Worm (Caenorhabditis elegans) whole organism, L1 larva: ENCODE measurements around the gene ZC190.5.

Source experiments
- C04F5.9 ChIP-seq: sonication (generic microtip); optimal IDR thresholded peaks from 2 replicates; lab custom pipeline; 2016; ENCODE audit warnings: missing genetic modification characterization, missing compliant biosample characterization
- C16A3.4 ChIP-seq: fragments of 150-350 bp; optimal IDR thresholded peaks from 2 replicates; lab custom pipeline; 2014; ENCODE audit warnings: missing biosample characterization, missing genetic modification characterization
- aly-2 ChIP-seq: fragments of 150-350 bp; optimal IDR thresholded peaks from 2 replicates; lab custom pipeline; 2014; ENCODE audit warnings: missing biosample characterization, missing genetic modification characterization
- ama-1 ChIP-seq: fragments of 150-350 bp; optimal IDR thresholded peaks from 2 replicates; lab custom pipeline; 2014
- ceh-63 ChIP-seq: fragments of 200-800 bp; sonication (Bioruptor generic); optimal IDR thresholded peaks from 2 replicates; lab custom pipeline; 2018; ENCODE audit warnings: mild to moderate bottlenecking, missing genetic modification characterization, missing compliant biosample characterization
- ceh-88 ChIP-seq: fragments of 200-800 bp; sonication (Bioruptor generic); IDR thresholded peaks from 2 replicates; pipeline ENCODE4 v1.3.6; 2022; ENCODE audit warnings: missing genetic modification characterization, missing compliant biosample characterization
- efl-1 ChIP-seq, 4 experiments: fragments of 150-350 bp; optimal IDR thresholded peaks in 3 of 4; peaks in 1 of 4; 1 replicate in 1 of 4; 2 replicates in 3 of 4; lab custom pipeline; 2014; ENCODE audit warnings: missing biosample characterization in 2 of 4, missing genetic modification characterization in 2 of 4, missing genetic modification reagents in 2 of 4
- egl-13 ChIP-seq: sonication (generic microtip); optimal IDR thresholded peaks from 2 replicates; lab custom pipeline; 2016; ENCODE audit warnings: missing genotype, missing genetic modification reagents, missing genetic modification characterization, missing compliant biosample characterization
- egl-27 ChIP-seq, 2 experiments: fragments of 150-350 bp in 1 of 2; sonication (generic microtip); optimal IDR thresholded peaks; 3 replicates each; lab custom pipeline; 2017 to 2018; ENCODE audit warnings: missing biosample characterization in 2 of 2, missing genetic modification characterization in 2 of 2, missing genetic modification reagents in 2 of 2
- elt-3 ChIP-seq, 6 experiments: fragments of 150-350 bp in 1 of 6; sonication (generic microtip); optimal IDR thresholded peaks; 2 replicates each; lab custom pipeline; 2017 to 2018; ENCODE audit warnings: missing biosample characterization in 6 of 6, missing genetic modification characterization in 6 of 6, inconsistent platforms in 1 of 6
- ets-5 ChIP-seq: fragments of 200-800 bp; sonication (Bioruptor generic); IDR thresholded peaks from 2 replicates; pipeline ENCODE4 v1.3.6; 2022; ENCODE audit warnings: missing genetic modification characterization, missing compliant biosample characterization
- fkh-10 ChIP-seq: sonication (generic microtip); optimal IDR thresholded peaks from 2 replicates; lab custom pipeline; 2017; ENCODE audit warnings: missing biosample characterization, missing genetic modification reagents, missing genetic modification characterization
- fkh-8 ChIP-seq: sonication (generic microtip); optimal IDR thresholded peaks from 2 replicates; lab custom pipeline; 2016; ENCODE audit warnings: mild to moderate bottlenecking, missing genetic modification characterization, missing compliant biosample characterization
- grh-1 ChIP-seq: fragments of 200-800 bp; sonication (Bioruptor generic); IDR thresholded peaks from 2 replicates; pipeline ENCODE4 v1.3.6; 2022; ENCODE audit warnings: missing genetic modification reagents, missing genetic modification characterization, missing compliant biosample characterization
- hlh-4 ChIP-seq: sonication (generic microtip); optimal IDR thresholded peaks from 2 replicates; lab custom pipeline; 2016; ENCODE audit warnings: mild to moderate bottlenecking, missing genetic modification characterization, missing compliant biosample characterization
- isw-1 ChIP-seq: fragments of 200-800 bp; sonication (Bioruptor generic); IDR thresholded peaks from 2 replicates; pipeline ENCODE4 v1.3.6; 2022; ENCODE audit warnings: missing genetic modification characterization, missing compliant biosample characterization
- jun-1 ChIP-seq: fragments of 150-350 bp; optimal IDR thresholded peaks from 2 replicates; lab custom pipeline; 2014; ENCODE audit warnings: missing biosample characterization, missing genetic modification reagents, missing genetic modification characterization
- lin-13 ChIP-seq: fragments of 150-350 bp; optimal IDR thresholded peaks from 2 replicates; lab custom pipeline; 2014; ENCODE audit warnings: missing biosample characterization, missing genetic modification reagents, missing genetic modification characterization
- lin-15B ChIP-seq: fragments of 150-350 bp; sonication (generic microtip); optimal IDR thresholded peaks from 3 replicates; lab custom pipeline; 2014; ENCODE audit warnings: missing biosample characterization, missing genetic modification characterization
- lin-35 ChIP-seq, 2 experiments: fragments of 150-350 bp; optimal IDR thresholded peaks; 2 replicates each; lab custom pipeline; 2014; ENCODE audit warnings: missing biosample characterization in 2 of 2, missing genetic modification characterization in 2 of 2, missing genetic modification reagents in 2 of 2
- lin-39 ChIP-seq: fragments of 150-350 bp; optimal IDR thresholded peaks from 2 replicates; lab custom pipeline; 2014; ENCODE audit warnings: missing biosample characterization, missing genetic modification reagents, missing genetic modification characterization
- lir-3 ChIP-seq: sonication (generic microtip); optimal IDR thresholded peaks from 2 replicates; lab custom pipeline; 2016; ENCODE audit warnings: mild to moderate bottlenecking, missing genetic modification characterization, moderate library complexity, missing compliant biosample characterization; ENCODE audit not compliant: poor library complexity
- lsy-2 ChIP-seq, 2 experiments: fragments of 150-350 bp; optimal IDR thresholded peaks; 2 replicates each; lab custom pipeline; 2014; ENCODE audit warnings: missing biosample characterization in 2 of 2, missing genetic modification characterization in 2 of 2
- mab-9 ChIP-seq: fragments of 200-800 bp; sonication (Bioruptor generic); IDR thresholded peaks from 2 replicates; pipeline ENCODE4 v1.3.6; 2022; ENCODE audit warnings: missing genetic modification reagents, missing genetic modification characterization, missing compliant biosample characterization
- mef-2 ChIP-seq: fragments of 150-350 bp; optimal IDR thresholded peaks from 2 replicates; lab custom pipeline; 2014; ENCODE audit warnings: missing biosample characterization, missing genetic modification characterization
- mep-1 ChIP-seq: fragments of 150-350 bp; optimal IDR thresholded peaks from 2 replicates; lab custom pipeline; 2014; ENCODE audit warnings: missing biosample characterization, missing genetic modification characterization
- nhr-12 ChIP-seq: sonication (generic microtip); optimal IDR thresholded peaks from 2 replicates; lab custom pipeline; 2017; ENCODE audit warnings: missing biosample characterization, missing genetic modification characterization
- nhr-20 ChIP-seq: sonication (generic microtip); optimal IDR thresholded peaks from 2 replicates; lab custom pipeline; 2016; ENCODE audit warnings: mild to moderate bottlenecking, missing genetic modification characterization, missing compliant biosample characterization
- nhr-237 ChIP-seq: fragments of 150-350 bp; optimal IDR thresholded peaks from 2 replicates; lab custom pipeline; 2014; ENCODE audit warnings: missing biosample characterization, missing genetic modification characterization
- nhr-71 ChIP-seq: sonication (generic microtip); optimal IDR thresholded peaks from 2 replicates; lab custom pipeline; 2016; ENCODE audit warnings: mild to moderate bottlenecking, missing genetic modification characterization, moderate library complexity, missing compliant biosample characterization
- nhr-77 ChIP-seq: fragments of 150-350 bp; optimal IDR thresholded peaks from 2 replicates; lab custom pipeline; 2014; ENCODE audit warnings: missing biosample characterization, missing genetic modification characterization
- nhr-84 ChIP-seq: sonication (generic microtip); optimal IDR thresholded peaks from 2 replicates; lab custom pipeline; 2017; ENCODE audit warnings: missing biosample characterization, missing genetic modification characterization
- nhr-85 ChIP-seq: sonication (generic microtip); peaks from one replicate; lab custom pipeline; 2016; ENCODE audit warnings: missing genetic modification characterization, inconsistent platforms, missing compliant biosample characterization
- pqm-1 ChIP-seq: sonication (generic microtip); optimal IDR thresholded peaks from 3 replicates; lab custom pipeline; 2017; ENCODE audit warnings: missing biosample characterization, missing genetic modification characterization
- skn-1 ChIP-seq: fragments of 150-350 bp; optimal IDR thresholded peaks from 2 replicates; lab custom pipeline; 2014; ENCODE audit warnings: missing biosample characterization, missing genetic modification characterization
- sup-37 ChIP-seq: fragments of 200-800 bp; sonication (Bioruptor generic); optimal IDR thresholded peaks from 2 replicates; lab custom pipeline; 2018; ENCODE audit warnings: mild to moderate bottlenecking, missing genetic modification characterization, missing compliant biosample characterization
- swsn-7 ChIP-seq: sonication (generic microtip); optimal IDR thresholded peaks from 2 replicates; lab custom pipeline; 2016; ENCODE audit warnings: missing genetic modification characterization, missing compliant biosample characterization
- tbx-2 ChIP-seq: sonication (generic microtip); optimal IDR thresholded peaks from 2 replicates; lab custom pipeline; 2016; ENCODE audit warnings: missing genetic modification characterization, missing compliant biosample characterization
- tlp-1 ChIP-seq: fragments of 150-350 bp; optimal IDR thresholded peaks from 2 replicates; lab custom pipeline; 2014; ENCODE audit warnings: missing biosample characterization, missing genetic modification characterization
- unc-130 ChIP-seq: fragments of 150-350 bp; optimal IDR thresholded peaks from 2 replicates; lab custom pipeline; 2017; ENCODE audit warnings: missing biosample characterization, missing genetic modification characterization, inconsistent platforms
- unc-30 ChIP-seq: sonication (generic microtip); optimal IDR thresholded peaks from 2 replicates; lab custom pipeline; 2017; ENCODE audit warnings: missing biosample characterization, missing genetic modification characterization
- unc-98 ChIP-seq: fragments of 200-800 bp; sonication (Bioruptor generic); IDR thresholded peaks from 2 replicates; pipeline ENCODE4 v1.3.6; 2022; ENCODE audit warnings: missing genetic modification characterization, missing compliant biosample characterization
- xbp-1 ChIP-seq: sonication (generic microtip); optimal IDR thresholded peaks from 2 replicates; lab custom pipeline; 2016; ENCODE audit warnings: missing genetic modification characterization, missing compliant biosample characterization
- ztf-11 ChIP-seq, 2 experiments: sonication (generic microtip); optimal IDR thresholded peaks; 2 replicates each; lab custom pipeline; 2016 to 2017; ENCODE audit warnings: missing genetic modification characterization in 2 of 2, missing biosample characterization in 1 of 2, missing compliant biosample characterization in 1 of 2
- ztf-4 ChIP-seq: fragments of 150-350 bp; optimal IDR thresholded peaks from 2 replicates; lab custom pipeline; 2014; ENCODE audit warnings: missing biosample characterization, missing genetic modification characterization

Gene ZC190.5

DNA sequence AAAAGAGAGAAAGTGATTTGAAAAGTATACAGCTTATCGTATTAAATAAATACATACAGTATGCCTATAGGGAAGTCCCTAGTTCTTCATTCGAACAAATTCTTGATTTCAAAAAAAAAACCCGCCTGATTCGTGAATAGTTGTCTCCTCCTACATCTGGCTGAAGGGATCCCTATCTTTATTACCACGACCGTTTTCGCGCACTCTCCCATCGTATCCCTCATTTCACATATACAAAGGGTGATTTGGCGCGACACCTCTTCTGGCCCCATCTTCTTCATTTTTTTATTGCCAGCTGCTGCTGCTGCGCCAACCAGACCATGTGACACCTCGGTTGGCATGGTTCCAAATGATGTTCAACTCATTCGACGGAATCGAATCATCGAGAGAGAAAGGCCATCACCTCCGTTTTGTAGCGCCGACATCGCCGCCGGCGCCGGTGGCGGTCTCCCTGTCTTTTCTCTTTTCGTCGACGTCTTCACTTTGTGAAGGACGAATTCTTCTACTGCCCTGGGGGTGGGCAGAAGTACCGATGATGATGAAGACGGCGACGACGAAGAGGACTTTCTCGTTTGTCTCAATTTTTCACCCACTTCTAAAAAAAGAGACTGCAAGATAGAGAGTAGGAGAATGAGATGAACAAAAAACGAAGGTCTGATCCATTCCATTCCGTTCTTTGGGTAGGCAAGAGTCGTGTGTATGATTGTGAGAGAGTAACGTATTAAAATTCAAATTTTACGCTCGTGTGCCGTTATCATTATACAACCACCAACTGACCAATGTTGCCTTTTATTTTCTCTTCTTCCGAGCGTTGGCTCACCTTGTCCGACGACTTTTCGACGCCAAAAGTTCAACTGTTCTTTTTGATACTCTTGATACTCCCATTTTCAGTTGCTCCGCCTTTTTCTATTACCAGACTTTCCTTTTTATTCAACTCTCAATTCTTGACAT, 11.1 kb downstream of the ZC190.5 start (continued):
- TF ChIP-seq lir-3 (tag; lab: Kevin White, UChicago) (no peak), ztf-4 (tag; lab: Kevin White, UChicago) (no peak), ceh-88 (GFP tag; lab: Robert Waterston, UW) (no peak), ama-1 (lab: Kevin White, UChicago) (no peak), pqm-1 (tag; lab: Kevin White, UChicago) (no peak), nhr-77 (tag; lab: Kevin White, UChicago) (no peak), ceh-63 (GFP tag; lab: Kevin White, UChicago) (no peak), swsn-7 (tag; lab: Kevin White, UChicago) (peak; percentile 6), unc-30 (tag; lab: Kevin White, UChicago) (no peak), tbx-2 (peak; percentile 53), lin-35 (GFP tag; optimal IDR thresholded peaks at IDR 0.05; lab: Kevin White, UChicago) (peak in 1 of 2 experiments; percentile 36), elt-3 (tag; optimal IDR thresholded peaks at IDR 0.05; lab: Kevin White, UChicago) (peak in 4 of 6 experiments; percentile 13 to 64 (median 35)), nhr-12 (tag; lab: Kevin White, UChicago) (no peak), nhr-84 (tag; lab: Kevin White, UChicago) (no peak), mef-2 (tag; lab: Kevin White, UChicago) (no peak), lin-13 (GFP tag; lab: Kevin White, UChicago) (peak; percentile 4), efl-1 (optimal IDR thresholded peaks at IDR 0.05; lab: Kevin White, UChicago) (no peak), efl-1 (GFP tag; optimal IDR thresholded peaks at IDR 0.05 in 1 of 2; lab: Kevin White, UChicago) (peak in 1 of 2 experiments; percentile 75), sup-37 (no peak), nhr-20 (tag; lab: Kevin White, UChicago) (peak; percentile 86), fkh-10 (no peak), isw-1 (GFP tag; lab: Robert Waterston, UW) (no peak), nhr-237 (no peak), unc-98 (GFP tag; lab: Robert Waterston, UW) (no peak), mep-1 (tag; lab: Kevin White, UChicago) (peak; percentile 47), xbp-1 (peak; percentile 35), aly-2 (tag; lab: Kevin White, UChicago) (no peak), mab-9 (GFP tag; lab: Robert Waterston, UW) (no peak), lin-15B (tag; lab: Kevin White, UChicago) (no peak), unc-130 (tag; lab: Kevin White, UChicago) (no peak), tlp-1 (no peak), nhr-71 (tag; lab: Kevin White, UChicago) (peak; percentile 86), grh-1 (GFP tag; lab: Robert Waterston, UW) (peak; percentile 62; the same call in 1 of the 2 replicates), nhr-85 (tag; lab: Kevin White, UChicago) (peak; percentile 99), jun-1 (tag; lab: Kevin White, UChicago) (no peak), C16A3.4 (tag; lab: Kevin White, UChicago) (peak; percentile 34), egl-13 (no peak), ets-5 (GFP tag; lab: Robert Waterston, UW) (no peak), lsy-2 (tag; optimal IDR thresholded peaks at IDR 0.05; lab: Kevin White, UChicago) (peak; percentile 22 to 39), ztf-11 (tag; optimal IDR thresholded peaks at IDR 0.05; lab: Kevin White, UChicago) (no peak), skn-1 (tag; lab: Kevin White, UChicago) (no peak), egl-27 (tag; optimal IDR thresholded peaks at IDR 0.05; lab: Kevin White, UChicago) (no peak), hlh-4 (tag; lab: Kevin White, UChicago) (no peak), lin-39 (tag; lab: Kevin White, UChicago) (no peak), C04F5.9 (tag; lab: Kevin White, UChicago) (no peak), fkh-8 (tag; lab: Kevin White, UChicago) (no peak)
